Worm (Caenorhabditis elegans): ENCODE data around the gene clec-224.

ce11 chrV:12137942-12138341, 41.3 kb downstream of the clec-224 start:
- no peak for TF ChIP-seq pqm-1 (tag; optimal IDR thresholded peaks at IDR 0.05)
- no peak for TF ChIP-seq ceh-9 (tag; optimal IDR thresholded peaks at IDR 0.05)
- no peak for TF ChIP-seq gmeb-2 (tag; optimal IDR thresholded peaks at IDR 0.05)
- TF ChIP-seq lim-6 (tag; optimal IDR thresholded peaks at IDR 0.05) = no peak
- TF ChIP-seq nfya-1 (tag; optimal IDR thresholded peaks at IDR 0.05) = no peak
- TF ChIP-seq rnt-1 (tag; optimal IDR thresholded peaks at IDR 0.05) = no peak
- no peak for TF ChIP-seq C38D4.7 (GFP tag; optimal IDR thresholded peaks at IDR 0.05)
- TF ChIP-seq nhr-232 (tag; optimal IDR thresholded peaks at IDR 0.05) = no peak
- no peak for TF ChIP-seq fkh-10 (GFP tag; optimal IDR thresholded peaks at IDR 0.05)
- no peak for TF ChIP-seq dmd-4 (tag; optimal IDR thresholded peaks at IDR 0.05; ENCODE audit: borderline replicate concordance)

Measured in whole organism, late embryonic.